Worm (Caenorhabditis elegans) whole organism, L4/young adult: ENCODE measurements around the gene anmt-3.
"Not testable (repeated sequence)": the region's sequence is repeated elsewhere in the genome, so short reads cannot be mapped to it uniquely, and the experiment has no call there.

Source experiments
- W03F9.2 ChIP-seq: fragments of 150-350 bp; optimal IDR thresholded peaks from 2 replicates; lab custom pipeline; 2014; ENCODE audit warnings: missing biosample characterization, missing genetic modification characterization
- dao-5 ChIP-seq: sonication (generic microtip); optimal IDR thresholded peaks from 2 replicates; lab custom pipeline; 2016; ENCODE audit warnings: missing genotype, missing genetic modification characterization, moderate library complexity, missing compliant biosample characterization
- him-1 ChIP-seq: sonication (generic microtip); optimal IDR thresholded peaks from 2 replicates; lab custom pipeline; 2016; ENCODE audit warnings: missing genotype, missing genetic modification reagents, missing genetic modification characterization, missing compliant biosample characterization

Gene anmt-3

DNA sequence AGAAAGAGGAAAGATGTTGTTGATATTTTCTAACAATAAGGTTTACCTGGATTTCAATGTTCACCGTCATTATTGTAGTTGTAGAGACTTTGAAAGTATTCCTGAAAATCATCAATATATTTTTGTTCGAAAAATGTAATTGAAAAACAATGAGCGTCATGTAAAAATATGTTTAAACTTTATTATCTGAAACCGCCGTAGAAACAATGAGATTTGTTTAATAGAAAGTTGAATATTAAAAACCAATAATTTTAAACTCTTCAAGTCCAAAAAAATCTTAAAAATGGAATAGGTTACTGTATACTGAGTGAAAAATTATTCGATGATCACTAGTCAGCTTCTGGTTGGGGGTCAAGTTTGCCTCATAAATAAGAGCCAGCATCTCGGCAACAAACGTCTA lies at the start of gene anmt-3:
Gene anmt-3 (minus strand): TSS at position 101 of the 400 bp plus-strand sequence.
- TF ChIP-seq dao-5 (tag; lab: Kevin White, UChicago) = no peak
- no peak for TF ChIP-seq him-1
- no peak for TF ChIP-seq W03F9.2

DNA sequence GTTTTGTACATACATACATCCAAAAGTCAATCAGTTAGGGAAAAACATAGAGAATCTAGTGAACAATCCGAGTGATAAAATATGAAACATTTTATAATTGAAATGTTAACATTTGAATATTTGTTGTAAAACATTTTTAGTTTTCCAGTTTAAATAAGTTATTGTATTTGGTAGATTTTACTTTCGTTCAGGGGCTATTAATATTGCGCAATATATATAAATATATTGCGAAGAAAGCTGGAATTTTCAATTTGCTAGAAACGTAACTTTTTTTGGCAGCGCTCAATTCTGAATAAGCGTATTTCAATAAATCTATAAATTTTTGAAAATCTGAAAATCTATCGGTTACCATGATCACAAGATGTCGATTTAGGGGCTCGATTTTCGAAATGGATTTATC lies 49.4 kb upstream of the anmt-3 start:
- TF ChIP-seq dao-5 (tag; lab: Kevin White, UChicago) (no peak), him-1 (no peak), W03F9.2 (no peak)

DNA sequence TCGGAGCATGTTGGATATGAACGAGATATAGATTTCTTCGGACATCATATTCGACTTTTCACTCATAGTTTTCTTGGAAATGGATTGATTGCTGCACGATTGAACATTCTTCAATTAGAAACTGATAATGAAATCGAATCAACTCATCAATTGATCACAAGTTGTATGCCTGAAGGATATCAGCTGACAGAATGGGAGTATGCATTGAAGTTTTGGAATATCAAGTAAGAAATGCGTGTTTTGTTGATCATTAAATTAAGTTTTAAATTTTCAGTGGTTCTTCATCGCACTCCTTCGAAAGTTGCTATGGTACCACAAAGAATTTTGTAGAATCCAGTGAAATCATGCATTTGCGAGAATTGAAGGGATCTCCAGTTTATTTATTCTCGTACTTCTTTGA lies 48.2 kb upstream of the anmt-3 start:
- no peak for TF ChIP-seq him-1
- TF ChIP-seq dao-5 (tag; lab: Kevin White, UChicago) = no peak
- TF ChIP-seq W03F9.2 = no peak

DNA sequence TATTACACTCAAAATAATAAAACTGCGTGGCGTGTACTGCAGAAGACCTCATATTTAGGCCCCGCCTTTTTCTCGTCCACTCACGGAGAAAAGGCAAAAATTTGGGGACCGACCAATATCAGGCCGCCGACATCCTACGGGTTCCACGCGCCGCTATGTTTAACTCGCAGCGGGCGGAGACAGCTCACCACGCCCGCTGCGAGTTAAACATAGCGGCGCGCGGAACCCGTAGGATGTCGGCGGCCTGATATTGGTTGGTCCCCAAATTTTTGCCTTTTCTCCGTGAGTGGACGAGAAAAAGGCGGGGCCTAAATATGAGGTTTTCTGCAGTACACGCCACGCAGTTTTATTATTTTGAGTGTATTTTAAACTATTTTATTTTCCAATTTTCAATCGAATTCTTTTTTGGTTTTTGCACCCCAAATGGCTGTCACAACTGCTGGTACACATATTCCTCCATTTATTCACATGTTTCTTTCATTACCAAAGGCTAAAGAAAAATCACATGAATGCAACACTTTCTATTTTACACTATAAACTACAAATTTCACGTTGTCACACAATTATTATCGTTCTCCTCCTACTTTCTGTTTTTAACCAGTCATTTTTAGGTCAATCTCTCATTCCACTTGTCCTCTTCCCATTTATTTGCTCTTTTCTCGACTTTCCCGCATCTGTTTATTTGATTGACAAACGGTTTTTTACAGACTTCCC lies 46.1 kb upstream of the anmt-3 start, which contains the start of gene uda-1:
Gene uda-1 (plus strand): TSS at position 708 of the 714 bp plus-strand sequence.
- TF ChIP-seq W03F9.2; dao-5 (tag; lab: Kevin White, UChicago); him-1: not testable (repeated sequence)

DNA sequence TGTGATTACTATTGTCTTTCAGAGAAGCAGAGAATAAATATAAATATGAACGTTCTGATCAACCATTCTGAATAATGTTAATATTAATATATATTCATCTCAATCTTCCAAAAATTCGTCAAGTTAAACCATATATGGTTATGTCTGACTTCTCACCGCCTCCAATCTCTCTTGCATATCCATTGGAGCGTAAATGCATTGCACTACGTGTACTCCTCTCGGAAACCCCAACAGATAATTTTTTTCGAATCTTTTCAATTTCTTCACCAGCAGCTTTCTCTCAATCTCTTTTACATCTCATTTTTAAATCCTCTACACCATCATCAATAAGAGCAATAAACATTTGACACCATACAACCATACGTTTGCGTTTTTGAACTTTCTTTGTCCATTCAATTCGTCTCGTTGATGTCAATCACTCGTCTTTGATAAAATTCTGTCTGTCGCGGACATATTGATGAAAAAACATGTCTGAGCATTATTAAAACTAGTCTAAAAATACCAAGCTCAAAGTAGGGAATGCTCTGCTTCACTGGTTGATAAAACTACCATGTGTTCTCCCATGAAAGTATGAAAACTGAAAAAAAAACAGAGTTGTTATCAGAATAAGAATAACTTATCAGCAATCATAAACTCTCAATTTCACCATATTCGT lies 45.3 kb upstream of the anmt-3 start:
- TF ChIP-seq him-1 = no peak
- no peak for TF ChIP-seq dao-5 (tag; lab: Kevin White, UChicago)
- peak; percentile 74 for TF ChIP-seq W03F9.2

DNA sequence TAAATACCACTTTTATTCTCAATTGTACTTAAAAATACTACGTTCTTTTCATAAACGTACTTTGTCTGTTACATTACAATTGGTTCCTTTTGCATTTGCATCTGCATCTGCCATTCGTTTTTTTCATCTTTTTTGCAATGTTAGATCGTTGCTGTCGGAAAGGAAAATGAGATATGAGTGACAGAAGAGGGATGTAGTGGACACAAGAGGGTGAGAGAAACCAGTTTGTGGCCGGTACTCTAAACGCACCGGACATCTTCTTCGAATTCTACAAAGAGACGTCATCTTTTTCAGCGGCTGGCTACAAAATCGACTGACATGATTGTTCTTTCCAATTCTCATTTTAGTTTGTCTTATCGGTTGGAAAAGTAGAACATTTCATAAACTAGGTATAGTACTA lies 44.6 kb upstream of the anmt-3 start:
- no peak for TF ChIP-seq dao-5 (tag; lab: Kevin White, UChicago)
- no peak for TF ChIP-seq W03F9.2
- TF ChIP-seq him-1 = no peak

DNA sequence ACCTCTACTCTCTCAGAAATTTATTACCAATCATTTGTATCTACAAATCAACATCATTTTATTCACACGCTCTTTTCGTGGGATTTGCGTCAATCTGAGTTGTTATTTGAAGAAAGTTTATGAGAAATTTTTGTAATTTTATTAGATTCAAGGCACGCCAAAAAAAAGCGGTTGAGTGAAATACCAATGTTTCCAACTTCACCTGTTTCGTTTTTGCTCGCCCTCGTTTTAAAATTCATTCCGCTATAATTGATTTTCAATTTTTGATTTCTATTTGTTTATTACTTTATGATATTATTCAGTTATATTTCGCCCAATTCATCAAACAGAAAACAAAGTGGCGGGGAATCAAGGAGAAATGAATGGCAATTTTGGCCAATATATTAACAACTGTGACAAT lies 42.6 kb upstream of the anmt-3 start, which contains the start of gene K08H10.10:
Gene K08H10.10 (plus strand): TSS at position 301 of the 400 bp plus-strand sequence.
- TF ChIP-seq W03F9.2 = no peak
- no peak for TF ChIP-seq dao-5 (tag; lab: Kevin White, UChicago)
- TF ChIP-seq him-1 = no peak

DNA sequence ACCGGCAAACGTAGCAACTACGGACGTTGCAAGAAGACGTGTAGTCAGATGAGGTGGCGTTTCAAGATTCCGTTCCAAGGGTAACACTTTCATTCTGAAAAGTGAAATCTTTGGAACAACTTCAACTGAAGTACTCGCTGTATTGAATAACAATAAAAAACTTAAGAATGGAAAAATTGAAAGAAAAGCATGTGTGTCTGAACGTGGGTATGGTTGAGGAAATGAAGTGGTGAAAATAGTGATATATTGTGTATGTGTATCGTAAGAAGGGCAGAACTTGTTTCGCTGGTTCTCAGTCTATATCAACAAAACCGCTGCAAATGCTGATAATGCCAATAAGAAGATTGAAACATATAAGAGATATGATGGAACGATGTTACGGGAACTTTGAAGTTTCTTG lies 37.7 kb upstream of the anmt-3 start, which contains the start of gene K08H10.6:
Gene K08H10.6 (minus strand): TSS at position 101 of the 400 bp plus-strand sequence.
- TF ChIP-seq W03F9.2 = no peak
- no peak for TF ChIP-seq him-1

DNA sequence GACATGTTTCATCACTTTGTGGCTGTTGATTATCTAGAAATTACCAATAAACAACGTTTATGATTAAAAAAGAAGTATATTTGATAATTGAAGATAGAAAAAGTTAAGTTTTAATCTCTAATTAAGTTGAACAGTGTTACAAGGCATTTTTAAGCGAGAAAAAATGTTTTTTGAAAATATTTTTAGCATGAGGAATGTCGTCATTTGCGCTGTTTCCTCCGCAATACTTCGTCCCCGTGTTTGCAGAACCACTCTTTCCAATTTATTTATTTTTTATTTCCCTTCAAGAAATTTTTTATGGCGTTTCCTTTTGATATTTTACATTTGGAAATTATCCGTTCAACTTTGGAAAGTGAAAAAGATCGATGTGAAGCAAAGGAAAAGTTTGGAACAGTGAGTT lies 33.5 kb upstream of the anmt-3 start, which contains the start of the genes rde-1 and trpp-6:
Gene rde-1 (minus strand): TSS at position 33 of the 400 bp plus-strand sequence.
Gene trpp-6 (plus strand): TSS at position 286 of the 400 bp plus-strand sequence.
- TF ChIP-seq W03F9.2 (no peak), dao-5 (tag; lab: Kevin White, UChicago) (no peak), him-1 (no peak)

DNA sequence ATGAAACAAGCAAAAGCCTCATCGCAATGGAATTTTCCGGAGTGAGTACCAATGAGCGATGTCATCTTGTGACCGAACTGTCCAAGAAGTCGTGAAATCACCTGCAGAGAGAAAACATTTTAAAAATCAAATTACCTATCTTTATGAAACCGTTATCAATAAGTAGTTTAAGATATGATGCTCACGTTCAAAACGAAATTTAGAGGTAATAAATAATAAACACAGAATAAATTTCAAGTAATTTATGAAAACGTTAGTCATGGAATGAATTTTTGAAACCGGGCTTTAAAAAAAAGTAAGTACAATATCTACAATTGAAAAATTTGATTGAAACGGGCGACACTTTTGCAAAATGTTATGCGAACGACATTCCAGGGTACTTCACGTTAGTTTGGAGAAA lies 29.6 kb upstream of the anmt-3 start, which contains the start of gene C27H6.8:
Gene C27H6.8 (minus strand): TSS at position 101 of the 400 bp plus-strand sequence.
- no peak for TF ChIP-seq W03F9.2
- TF ChIP-seq him-1 = no peak
- no peak for TF ChIP-seq dao-5 (tag; lab: Kevin White, UChicago)

DNA sequence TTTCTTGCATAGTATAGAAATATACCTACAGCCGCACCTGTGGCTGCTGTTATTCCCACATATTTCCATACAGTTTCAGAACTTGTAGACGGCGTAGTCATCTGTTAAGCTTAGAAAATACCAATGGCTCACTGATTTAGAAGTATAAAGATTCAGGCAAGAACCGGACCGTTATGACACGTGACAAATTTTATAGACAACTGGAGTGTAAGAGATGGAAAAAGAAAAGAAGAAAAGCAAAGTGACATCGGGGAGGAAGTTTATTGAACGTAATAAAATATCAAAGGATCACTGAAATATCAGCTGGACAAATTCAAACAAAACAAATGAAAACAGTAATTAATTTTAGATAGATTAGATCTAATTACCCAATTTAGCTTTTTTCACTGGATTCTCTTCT lies 28.0 kb upstream of the anmt-3 start, which contains the start of gene rmd-2:
Gene rmd-2 (minus strand): TSS at position 101 of the 400 bp plus-strand sequence.
- no peak for TF ChIP-seq W03F9.2
- TF ChIP-seq him-1 = no peak
- no peak for TF ChIP-seq dao-5 (tag; lab: Kevin White, UChicago)

DNA sequence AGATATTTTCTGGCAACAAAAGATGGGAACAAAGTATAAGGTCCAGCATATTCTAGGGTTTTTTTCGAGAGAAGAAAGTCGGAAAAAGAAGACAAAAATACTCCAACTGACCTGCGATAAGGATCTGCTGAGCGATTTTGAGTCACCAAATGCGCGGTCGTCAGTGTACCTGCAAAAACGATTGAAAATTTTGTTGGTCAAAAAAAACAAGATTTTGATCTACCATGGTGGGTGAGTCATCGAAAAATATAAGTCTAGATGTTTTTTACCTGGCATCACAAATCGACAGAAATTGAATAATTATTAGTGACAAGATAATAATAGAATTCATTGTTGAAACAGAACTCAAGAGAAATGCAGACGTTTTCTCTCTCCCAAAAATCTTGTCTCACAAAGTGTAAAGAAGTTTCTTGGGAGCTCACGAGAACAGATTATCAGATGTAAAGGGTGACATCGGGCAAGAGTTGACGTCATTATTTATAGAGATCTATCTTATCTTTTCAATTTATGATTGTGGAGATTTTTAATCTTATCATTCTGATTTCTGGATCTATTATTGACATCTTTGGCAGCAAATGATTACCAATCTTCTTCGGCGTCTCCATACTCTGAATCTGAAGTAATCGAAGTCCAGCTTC lies 27.2 kb upstream of the anmt-3 start:
- TF ChIP-seq W03F9.2 (no peak), dao-5 (tag; lab: Kevin White, UChicago) (no peak), him-1 (no peak)

DNA sequence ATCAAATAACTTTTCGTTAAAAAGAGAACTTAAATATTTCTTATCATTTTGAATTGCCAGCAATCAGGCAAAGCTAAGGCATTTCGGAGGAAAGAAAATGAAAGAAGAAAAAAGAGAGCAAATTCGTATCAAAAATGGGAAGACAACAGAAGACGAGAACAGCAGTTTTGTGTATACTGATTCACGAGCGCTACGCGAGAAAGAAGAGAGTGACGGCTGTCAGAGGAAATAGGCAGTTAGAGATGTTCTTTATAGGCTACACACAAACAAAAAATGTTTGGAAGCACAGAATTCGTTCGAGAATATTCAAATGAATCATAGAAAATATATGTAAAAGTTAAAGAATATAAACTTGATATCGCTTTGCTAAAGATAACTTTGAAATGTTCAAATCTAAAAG lies 26.7 kb upstream of the anmt-3 start:
- TF ChIP-seq dao-5 (tag; lab: Kevin White, UChicago) (no peak), W03F9.2 (no peak), him-1 (no peak)

DNA sequence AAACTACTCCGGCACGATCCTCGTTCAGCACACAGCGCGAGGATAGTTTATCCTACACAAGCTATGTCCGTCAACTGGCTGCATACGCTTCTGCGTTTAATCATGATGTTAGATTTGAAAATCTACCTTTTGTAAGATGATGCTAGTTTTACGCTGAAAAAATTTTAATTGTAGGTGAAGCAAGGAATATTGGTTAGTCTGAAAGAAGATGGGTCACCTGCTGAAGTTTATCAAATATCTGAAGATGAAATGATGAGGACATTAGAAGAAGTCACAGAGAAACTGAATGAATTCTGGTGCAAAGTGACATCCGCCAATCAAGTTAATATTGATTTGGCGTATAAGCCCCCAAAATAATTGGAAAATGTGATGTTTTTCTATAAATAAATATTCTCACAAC lies 25.4 kb upstream of the anmt-3 start:
- TF ChIP-seq dao-5 (tag; lab: Kevin White, UChicago) (no peak), W03F9.2 (no peak)
